Worm (Caenorhabditis elegans) whole organism, midembryonic: ENCODE measurements around the gene str-9.
"Not testable (repeated sequence)": the region's sequence is repeated elsewhere in the genome, so short reads cannot be mapped to it uniquely, and the experiment has no call there.

Experiments
- T22C8.4 ChIP-seq: fragments of 200-800 bp; sonication (Bioruptor generic); IDR thresholded peaks from 2 replicates; pipeline ENCODE4 v1.3.6; 2022; ENCODE audit warnings: missing genetic modification characterization, missing compliant biosample characterization
- cog-1 ChIP-seq: sonication (generic microtip); optimal IDR thresholded peaks from 2 replicates; lab custom pipeline; 2016; ENCODE audit warnings: missing genetic modification characterization, missing compliant biosample characterization
- flt-1 ChIP-seq: fragments of 200-800 bp; sonication (Bioruptor generic); IDR thresholded peaks from 2 replicates; pipeline ENCODE4 v1.3.6; 2022; ENCODE audit warnings: missing genetic modification characterization, missing compliant biosample characterization
- klf-2 ChIP-seq: fragments of 200-800 bp; sonication (Bioruptor generic); conservative IDR thresholded peaks from 2 replicates; pipeline ENCODE4 v1.3.6; 2022; ENCODE audit warnings: missing genetic modification reagents, missing genetic modification characterization, missing compliant biosample characterization
- med-1 ChIP-seq: sonication (generic microtip); optimal IDR thresholded peaks from 2 replicates; lab custom pipeline; 2017; ENCODE audit warnings: missing genetic modification characterization, mild to moderate bottlenecking, missing compliant biosample characterization, antibody characterized with exemption, missing genetic modification reagents; ENCODE audit not compliant: insufficient read depth
- ref-1 ChIP-seq: fragments of 200-800 bp; sonication (Bioruptor generic); conservative IDR thresholded peaks from 2 replicates; pipeline ENCODE4 v1.3.6; 2022; ENCODE audit warnings: missing genetic modification reagents, missing genetic modification characterization, missing compliant biosample characterization
- tab-1 ChIP-seq: fragments of 200-800 bp; sonication (Bioruptor generic); IDR thresholded peaks from 2 replicates; pipeline ENCODE4 v1.3.6; 2022; ENCODE audit warnings: missing genetic modification characterization, missing compliant biosample characterization
- ztf-23 ChIP-seq: fragments of 200-800 bp; sonication (Bioruptor generic); IDR thresholded peaks from 2 replicates; pipeline ENCODE4 v1.3.6; 2022; ENCODE audit warnings: missing genetic modification reagents, missing genetic modification characterization, missing compliant biosample characterization
- ztf-29 ChIP-seq: fragments of 200-800 bp; sonication (Bioruptor generic); IDR thresholded peaks from 2 replicates; pipeline ENCODE4 v1.3.6; 2022; ENCODE audit warnings: missing genetic modification reagents, missing genetic modification characterization, missing compliant biosample characterization

The str-9 gene

ce11 chrV:15807420-15807819, 48.9 kb downstream of the str-9 start, which contains the start of gene srsx-38:
Gene srsx-38, minus strand, starts transcription at chrV:15807520.
- TF ChIP-seq ztf-29 (GFP tag; lab: Robert Waterston, UW); ref-1; cog-1 (tag; lab: Kevin White, UChicago): not testable (repeated sequence)

DNA sequence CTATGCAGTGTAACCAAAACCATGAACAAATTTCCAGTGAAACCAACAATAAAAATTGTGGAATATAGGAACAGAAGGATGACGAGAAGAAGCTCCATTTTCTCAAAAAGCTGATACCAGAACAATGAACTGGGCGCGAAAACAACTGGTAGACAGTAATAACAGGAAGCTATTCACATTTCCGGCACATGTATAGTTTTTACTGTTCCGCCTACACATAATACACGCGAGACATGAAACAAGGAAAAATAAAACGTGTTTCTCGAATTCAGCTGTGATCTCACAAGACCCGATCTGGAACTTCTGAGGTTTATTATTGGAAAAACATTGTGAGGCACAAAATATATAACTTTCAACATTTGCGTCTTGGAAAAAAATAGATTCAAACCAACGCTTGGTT, 51.0 kb downstream of the str-9 start, which contains the start of gene srsx-36:
Gene srsx-36 (minus strand): TSS at position 101 of the 400 bp plus-strand sequence.
- TF ChIP-seq med-1 (GFP tag; lab: Kevin White, UChicago), result no peak
- no peak for TF ChIP-seq ref-1
- TF ChIP-seq cog-1 (tag; lab: Kevin White, UChicago), result no peak
- TF ChIP-seq T22C8.4, result no peak
- TF ChIP-seq flt-1, result no peak
- TF ChIP-seq klf-2 (GFP tag; lab: Robert Waterston, UW), result no peak
- TF ChIP-seq ztf-23 (GFP tag; lab: Robert Waterston, UW), result no peak
- TF ChIP-seq ztf-29 (GFP tag; lab: Robert Waterston, UW), result no peak
- no peak for TF ChIP-seq tab-1 (GFP tag; lab: Robert Waterston, UW)
